Fruit fly (Drosophila melanogaster) whole organism, embryonic: ENCODE results near the gene CG8907.
A peak's percentile ranks its signal among the peaks of the same experiment; 100 is the strongest.

Experiments
- Atf-2 ChIP-seq: fragments of 200-800 bp; sonication (Bioruptor generic); optimal IDR thresholded peaks from 2 replicates; lab custom pipeline; 2016; ENCODE audit warnings: missing biosample characterization, missing genetic modification characterization
- Atf6 ChIP-seq: fragments of 200-800 bp; sonication (Bioruptor generic); IDR thresholded peaks from 2 replicates; pipeline ENCODE4 v1.3.6; 2022; ENCODE audit warnings: missing biosample characterization, missing genetic modification characterization
- CG10209 ChIP-seq: fragments of 200-800 bp; sonication (Bioruptor generic); optimal IDR thresholded peaks from 3 replicates; lab custom pipeline; 2017; ENCODE audit warnings: missing biosample characterization, mild to moderate bottlenecking, missing genetic modification characterization, missing genetic modification reagents
- CG10267 ChIP-seq: fragments of 200-800 bp; sonication (Bioruptor generic); optimal IDR thresholded peaks from 2 replicates; lab custom pipeline; 2018; ENCODE audit warnings: missing biosample characterization, mild to moderate bottlenecking, missing genetic modification characterization, moderate library complexity
- CG10366 ChIP-seq: fragments of 200-800 bp; sonication (Bioruptor generic); IDR thresholded peaks from 2 replicates; pipeline ENCODE4 v1.3.6; 2022; ENCODE audit warnings: missing biosample characterization, missing genetic modification characterization
- CG12071 ChIP-seq: fragments of 200-800 bp; sonication (Bioruptor generic); optimal IDR thresholded peaks from 3 replicates; lab custom pipeline; 2018; ENCODE audit warnings: missing biosample characterization, mild to moderate bottlenecking, missing genetic modification characterization
- CG13424 ChIP-seq: fragments of 200-800 bp; sonication (Bioruptor generic); optimal IDR thresholded peaks from 2 replicates; lab custom pipeline; 2019; ENCODE audit warnings: missing biosample characterization, mild to moderate bottlenecking, missing genetic modification characterization, moderate library complexity
- CG1647 ChIP-seq: fragments of 200-800 bp; sonication (Bioruptor generic); optimal IDR thresholded peaks from 3 replicates; lab custom pipeline; 2016; ENCODE audit warnings: missing biosample characterization, missing genetic modification characterization
- CG16815 ChIP-seq: fragments of 200-800 bp; sonication (Bioruptor generic); optimal IDR thresholded peaks from 3 replicates; lab custom pipeline; 2017; ENCODE audit warnings: missing biosample characterization, mild to moderate bottlenecking, missing genetic modification characterization
- CG17568 ChIP-seq: fragments of 200-800 bp; sonication (Bioruptor generic); optimal IDR thresholded peaks from 2 replicates; lab custom pipeline; 2018; ENCODE audit warnings: missing biosample characterization, mild to moderate bottlenecking, missing genetic modification characterization, moderate library complexity
- CG2199 ChIP-seq: fragments of 200-800 bp; sonication (Bioruptor generic); IDR thresholded peaks from 3 replicates; pipeline ENCODE4 v1.3.6; 2022; ENCODE audit warnings: missing biosample characterization, missing genetic modification characterization
- CG2678 ChIP-seq: fragments of 200-800 bp; sonication (Bioruptor generic); optimal IDR thresholded peaks from 3 replicates; lab custom pipeline; 2019; ENCODE audit warnings: missing biosample characterization, mild to moderate bottlenecking, missing genetic modification characterization, moderate library complexity
- CG4854 ChIP-seq: fragments of 200-800 bp; sonication (Bioruptor generic); optimal IDR thresholded peaks from 2 replicates; lab custom pipeline; 2016; ENCODE audit warnings: missing biosample characterization, missing genetic modification characterization, inconsistent platforms
- CG6813 ChIP-seq: fragments of 200-800 bp; sonication (Bioruptor generic); optimal IDR thresholded peaks from 2 replicates; lab custom pipeline; 2017; ENCODE audit warnings: missing biosample characterization, missing genetic modification characterization, mild to moderate bottlenecking, moderate library complexity, missing genetic modification reagents
- CG7786 ChIP-seq: fragments of 200-800 bp; sonication (Bioruptor generic); optimal IDR thresholded peaks from 2 replicates; lab custom pipeline; 2016; ENCODE audit warnings: missing biosample characterization, missing genetic modification characterization
- CG7963 ChIP-seq: fragments of 200-800 bp; sonication (Bioruptor generic); IDR thresholded peaks from 3 replicates; pipeline ENCODE4 v1.3.6; 2022; ENCODE audit warnings: missing biosample characterization, missing genetic modification characterization; ENCODE audit not compliant: partially characterized antibody
- CG9727 ChIP-seq: fragments of 200-800 bp; sonication (Bioruptor generic); optimal IDR thresholded peaks from 3 replicates; lab custom pipeline; 2017; ENCODE audit warnings: missing biosample characterization, mild to moderate bottlenecking, missing genetic modification characterization
- E2f1 ChIP-seq: fragments of 200-800 bp; sonication (Bioruptor generic); IDR thresholded peaks from 2 replicates; pipeline ENCODE4 v1.3.6; 2022; ENCODE audit warnings: missing biosample characterization, missing genetic modification characterization
- Hey ChIP-seq: fragments of 200-800 bp; sonication (Bioruptor generic); optimal IDR thresholded peaks from 3 replicates; lab custom pipeline; 2018; ENCODE audit warnings: missing biosample characterization, mild to moderate bottlenecking, missing genetic modification characterization
- HmgD ChIP-seq: fragments of 200-800 bp; sonication (Bioruptor generic); optimal IDR thresholded peaks from 3 replicates; lab custom pipeline; 2016; ENCODE audit warnings: missing biosample characterization, missing genetic modification characterization
- MESR4 ChIP-seq: fragments of 200-800 bp; sonication (Bioruptor generic); optimal IDR thresholded peaks from 2 replicates; lab custom pipeline; 2018; ENCODE audit warnings: missing biosample characterization, mild to moderate bottlenecking, missing genetic modification characterization, moderate library complexity
- Med ChIP-seq: fragments of 200-800 bp; sonication (Bioruptor generic); peaks from one replicate; lab custom pipeline; 2016; ENCODE audit warnings: missing biosample characterization, missing genetic modification characterization, mild to moderate bottlenecking, inconsistent platforms, moderate library complexity
- Mrtf ChIP-seq: fragments of 200-800 bp; sonication (Bioruptor generic); IDR thresholded peaks from 3 replicates; pipeline ENCODE4 v1.3.6; 2022; ENCODE audit warnings: missing biosample characterization, missing genetic modification characterization
- NK7.1 ChIP-seq: fragments of 200-800 bp; sonication (Bioruptor generic); optimal IDR thresholded peaks from 3 replicates; lab custom pipeline; 2016; ENCODE audit warnings: missing biosample characterization, missing genetic modification characterization
- Nf-YB ChIP-seq: fragments of 200-800 bp; sonication (Bioruptor generic); optimal IDR thresholded peaks from 3 replicates; lab custom pipeline; 2019; ENCODE audit warnings: missing biosample characterization, mild to moderate bottlenecking, missing genetic modification characterization, moderate library complexity
- Rx ChIP-seq: fragments of 200-800 bp; sonication (Bioruptor generic); IDR thresholded peaks from 2 replicates; pipeline ENCODE4 v1.3.6; 2022; ENCODE audit warnings: missing biosample characterization, missing genetic modification characterization
- Usf ChIP-seq: fragments of 200-800 bp; sonication (Bioruptor generic); optimal IDR thresholded peaks from 2 replicates; lab custom pipeline; 2017; ENCODE audit warnings: missing genotype, missing biosample characterization, missing genetic modification characterization
- ato ChIP-seq: fragments of 200-800 bp; sonication (Bioruptor generic); IDR thresholded peaks from 2 replicates; pipeline ENCODE4 v1.3.6; 2022; ENCODE audit warnings: missing biosample characterization, missing genetic modification characterization; ENCODE audit not compliant: partially characterized antibody
- az2 ChIP-seq: fragments of 200-800 bp; sonication (Bioruptor generic); optimal IDR thresholded peaks from 3 replicates; lab custom pipeline; 2016; ENCODE audit warnings: missing biosample characterization, missing genetic modification characterization
- br ChIP-seq: fragments of >200 bp; optimal IDR thresholded peaks from 2 replicates; lab custom pipeline; 2017
- ci ChIP-seq: fragments of 200-800 bp; sonication (Bioruptor generic); IDR thresholded peaks from 3 replicates; pipeline ENCODE4 v1.3.6; 2022; ENCODE audit warnings: missing biosample characterization, missing genetic modification characterization
- dysf ChIP-seq: fragments of 200-800 bp; sonication (Bioruptor generic); IDR thresholded peaks from 3 replicates; pipeline ENCODE4 v1.3.6; 2022; ENCODE audit warnings: missing biosample characterization, missing genetic modification characterization
- en ChIP-seq: fragments of 200-800 bp; sonication (Bioruptor generic); optimal IDR thresholded peaks from 2 replicates; lab custom pipeline; 2016; ENCODE audit warnings: missing biosample characterization, missing genetic modification characterization
- gem ChIP-seq: fragments of 200-800 bp; sonication (Bioruptor generic); optimal IDR thresholded peaks from 2 replicates; lab custom pipeline; 2019; ENCODE audit warnings: missing biosample characterization, mild to moderate bottlenecking, missing genetic modification characterization, moderate library complexity
- gro ChIP-seq: fragments of 200-800 bp; sonication (Bioruptor generic); optimal IDR thresholded peaks from 2 replicates; lab custom pipeline; 2016; ENCODE audit warnings: missing biosample characterization, missing genetic modification characterization
- gsb-n ChIP-seq: fragments of 200-800 bp; sonication (Bioruptor generic); optimal IDR thresholded peaks from 3 replicates; lab custom pipeline; 2018; ENCODE audit warnings: missing biosample characterization, mild to moderate bottlenecking, missing genetic modification characterization
- hkb ChIP-seq, 2 experiments: fragments of 200-800 bp in 1 of 2; fragments of >200 bp in 1 of 2; sonication (Bioruptor generic) in 1 of 2; IDR thresholded peaks in 1 of 2; optimal IDR thresholded peaks in 1 of 2; 2 replicates each; pipeline versions ENCODE4 v1.3.6 to Lab custom; 2017 to 2022; ENCODE audit warnings: missing biosample characterization in 1 of 2, missing genetic modification characterization in 1 of 2
- hth ChIP-seq: fragments of >200 bp; optimal IDR thresholded peaks from 2 replicates; lab custom pipeline; 2017; ENCODE audit warnings: inconsistent platforms
- jigr1 ChIP-seq: fragments of 200-800 bp; sonication (Bioruptor generic); IDR thresholded peaks from 3 replicates; pipeline ENCODE4 v1.3.6; 2022; ENCODE audit warnings: missing biosample characterization, missing genetic modification characterization
- jumu ChIP-seq: fragments of 200-800 bp; sonication (Bioruptor generic); optimal IDR thresholded peaks from 3 replicates; lab custom pipeline; 2016; ENCODE audit warnings: missing biosample characterization, missing genetic modification characterization
- kni ChIP-seq: fragments of 200-800 bp; sonication (Bioruptor generic); optimal IDR thresholded peaks from 3 replicates; lab custom pipeline; 2017; ENCODE audit warnings: mild to moderate bottlenecking, missing biosample characterization, missing genetic modification reagents, missing genetic modification characterization
- knrl ChIP-seq: fragments of 200-800 bp; sonication (Bioruptor generic); IDR thresholded peaks from 3 replicates; pipeline ENCODE4 v1.3.6; 2022; ENCODE audit warnings: missing biosample characterization, missing genetic modification characterization; ENCODE audit not compliant: partially characterized antibody
- maf-S ChIP-seq: fragments of 200-800 bp; sonication (Bioruptor generic); optimal IDR thresholded peaks from 2 replicates; lab custom pipeline; 2016; ENCODE audit warnings: missing biosample characterization, missing genetic modification characterization
- org-1 ChIP-seq: fragments of 200-800 bp; sonication (Bioruptor generic); optimal IDR thresholded peaks from 2 replicates; lab custom pipeline; 2017; ENCODE audit warnings: missing biosample characterization, missing genetic modification characterization
- p53 ChIP-seq: fragments of 200-800 bp; sonication (Bioruptor generic); optimal IDR thresholded peaks from 2 replicates; lab custom pipeline; 2016; ENCODE audit warnings: missing biosample characterization, missing genetic modification characterization
- pnt ChIP-seq: fragments of 200-800 bp; sonication (Bioruptor generic); optimal IDR thresholded peaks from 3 replicates; lab custom pipeline; 2016; ENCODE audit warnings: missing biosample characterization, missing genetic modification characterization
- schlank ChIP-seq: fragments of 200-800 bp; sonication (Bioruptor generic); optimal IDR thresholded peaks from 2 replicates; lab custom pipeline; 2018; ENCODE audit warnings: missing biosample characterization, mild to moderate bottlenecking, missing genetic modification characterization
- slou ChIP-seq: fragments of 200-800 bp; sonication (Bioruptor generic); optimal IDR thresholded peaks from 3 replicates; lab custom pipeline; 2016; ENCODE audit warnings: missing biosample characterization, missing genetic modification characterization
- sr ChIP-seq: fragments of 200-800 bp; sonication (Bioruptor generic); IDR thresholded peaks from 3 replicates; pipeline ENCODE4 v1.3.6; 2022; ENCODE audit warnings: missing biosample characterization, missing genetic modification characterization
- yki ChIP-seq: fragments of >200 bp; optimal IDR thresholded peaks from 3 replicates; lab custom pipeline; 2018
- z ChIP-seq: fragments of 200-800 bp; sonication (Bioruptor generic); IDR thresholded peaks from 3 replicates; pipeline ENCODE4 v1.3.6; 2022; ENCODE audit warnings: missing biosample characterization, missing genetic modification characterization

CG8907 gene

DNA sequence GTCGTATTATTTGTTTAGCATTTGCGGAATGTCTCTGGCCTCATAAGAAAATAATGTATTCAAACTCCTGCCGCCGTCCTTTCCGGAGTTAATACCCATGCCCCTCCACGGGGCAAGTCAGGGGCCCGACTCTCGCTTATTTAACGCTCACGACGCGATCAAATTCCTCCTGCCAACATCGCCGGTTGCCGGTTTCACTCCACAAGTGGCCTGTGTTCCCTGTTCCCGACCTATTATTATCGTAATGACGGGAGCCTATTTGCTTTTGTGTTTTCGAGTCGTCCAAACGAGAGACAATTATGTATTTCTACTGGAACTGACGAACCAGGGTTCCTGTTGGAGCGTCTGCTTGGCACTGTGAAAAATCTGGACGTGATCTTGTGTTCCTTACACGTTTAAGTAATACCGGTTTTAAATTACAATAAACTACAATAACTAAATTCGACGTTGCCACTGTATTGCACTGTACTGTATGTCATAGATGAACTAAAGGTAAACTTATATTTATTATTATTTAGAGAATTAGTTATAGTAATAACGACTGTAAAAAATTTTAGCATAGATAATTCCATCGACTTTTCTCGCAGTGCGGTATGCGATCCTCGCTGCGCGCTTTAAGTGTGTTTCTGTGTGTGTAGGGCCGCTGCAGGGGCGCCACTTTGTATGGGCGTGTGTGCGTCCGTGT, 44.5 kb downstream of the CG8907 start (continued):
- peak; percentile 75 for TF ChIP-seq gem
- no peak for TF ChIP-seq Med (GFP tag; lab: Kevin White, UChicago)
- TF ChIP-seq Nf-YB (GFP tag; lab: Kevin White, UChicago) = peak; percentile 45
- no peak for TF ChIP-seq Atf6 (GFP tag; lab: Robert Waterston, UW)
- no peak for TF ChIP-seq MESR4 (GFP tag; lab: Kevin White, UChicago)
- TF ChIP-seq CG10366 (GFP tag; lab: Robert Waterston, UW) = no peak
- no peak for TF ChIP-seq Atf-2 (GFP tag; lab: Kevin White, UChicago)
- no peak for TF ChIP-seq Rx
- TF ChIP-seq NK7.1 = no peak
- TF ChIP-seq hth (lab: Kevin White, UChicago) = no peak
- TF ChIP-seq Usf (GFP tag; lab: Kevin White, UChicago) = peak; percentile 56
- no peak for TF ChIP-seq CG10267 (tag; lab: Kevin White, UChicago)
- TF ChIP-seq maf-S (GFP tag; lab: Kevin White, UChicago) = no peak
- no peak for TF ChIP-seq sr (GFP tag; lab: Robert Waterston, UW)
- TF ChIP-seq Hey (tag; lab: Kevin White, UChicago) = no peak
- no peak for TF ChIP-seq CG4854 (GFP tag; lab: Kevin White, UChicago)
- TF ChIP-seq CG6813 (GFP tag; lab: Kevin White, UChicago) = peak; percentile 34
- TF ChIP-seq ato (GFP tag; lab: Robert Waterston, UW) = no peak
- TF ChIP-seq CG7786 (GFP tag; lab: Kevin White, UChicago) = peak; percentile 31
- TF ChIP-seq pnt (GFP tag; lab: Kevin White, UChicago) = no peak
- TF ChIP-seq CG7963 (GFP tag; lab: Robert Waterston, UW) = no peak
- no peak for TF ChIP-seq gro (GFP tag; lab: Kevin White, UChicago)
- TF ChIP-seq CG12071 (GFP tag; lab: Kevin White, UChicago) = no peak
- TF ChIP-seq gsb-n (tag; lab: Kevin White, UChicago) = peak; percentile 60
- no peak for TF ChIP-seq CG1647 (GFP tag; lab: Kevin White, UChicago)
- TF ChIP-seq CG16815 (GFP tag; lab: Kevin White, UChicago) = peak; percentile 83
- TF ChIP-seq hkb (optimal IDR thresholded peaks at IDR 0.05; lab: Kevin White, UChicago) = no peak
- TF ChIP-seq hkb (GFP tag; IDR thresholded peaks at IDR 0.05; lab: Robert Waterston, UW) = no peak
- peak; percentile 89 for TF ChIP-seq CG9727 (GFP tag; lab: Kevin White, UChicago)
- no peak for TF ChIP-seq jigr1 (GFP tag; lab: Robert Waterston, UW)
- 0 out of 3 replicates have a peak, but pooled peaks have one; percentile 7 for TF ChIP-seq z (GFP tag; lab: Robert Waterston, UW)
- TF ChIP-seq jumu (GFP tag; lab: Kevin White, UChicago) = peak; percentile 10
- TF ChIP-seq schlank (tag; lab: Kevin White, UChicago) = no peak
- no peak for TF ChIP-seq br (lab: Kevin White, UChicago)
- peak; percentile 49 for TF ChIP-seq CG10209 (GFP tag; lab: Kevin White, UChicago)
- no peak for TF ChIP-seq Mrtf (GFP tag; lab: Robert Waterston, UW)
- TF ChIP-seq CG2678 (tag; lab: Kevin White, UChicago) = peak; percentile 17
- TF ChIP-seq p53 (GFP tag; lab: Kevin White, UChicago) = no peak
- TF ChIP-seq E2f1 (GFP tag; lab: Robert Waterston, UW) = 0 out of 2 replicates have a peak, but pooled peaks have one; percentile 13
- peak; percentile 25 for TF ChIP-seq az2
- TF ChIP-seq CG13424 (tag; lab: Kevin White, UChicago) = peak; percentile 33
- TF ChIP-seq HmgD (GFP tag; lab: Kevin White, UChicago) = no peak
- TF ChIP-seq CG17568 (GFP tag; lab: Kevin White, UChicago) = no peak
- TF ChIP-seq ci (GFP tag; lab: Robert Waterston, UW) = peak; percentile 8; the same call in 1 of the 3 replicates
- TF ChIP-seq org-1 (GFP tag; lab: Kevin White, UChicago) = peak; percentile 24
- no peak for TF ChIP-seq dysf (GFP tag; lab: Robert Waterston, UW)
- TF ChIP-seq yki (lab: Kevin White, UChicago) = no peak
- TF ChIP-seq CG2199 = peak; percentile 65; the same call in 1 of the 3 replicates
- no peak for TF ChIP-seq en (GFP tag; lab: Kevin White, UChicago)
- no peak for TF ChIP-seq knrl (GFP tag; lab: Robert Waterston, UW)
- peak; percentile 73 for TF ChIP-seq kni (GFP tag; lab: Kevin White, UChicago)
- no peak for TF ChIP-seq slou (GFP tag; lab: Kevin White, UChicago)
